Worm (Caenorhabditis elegans): ENCODE measurements around the gene arle-14.

Gene arle-14

DNA sequence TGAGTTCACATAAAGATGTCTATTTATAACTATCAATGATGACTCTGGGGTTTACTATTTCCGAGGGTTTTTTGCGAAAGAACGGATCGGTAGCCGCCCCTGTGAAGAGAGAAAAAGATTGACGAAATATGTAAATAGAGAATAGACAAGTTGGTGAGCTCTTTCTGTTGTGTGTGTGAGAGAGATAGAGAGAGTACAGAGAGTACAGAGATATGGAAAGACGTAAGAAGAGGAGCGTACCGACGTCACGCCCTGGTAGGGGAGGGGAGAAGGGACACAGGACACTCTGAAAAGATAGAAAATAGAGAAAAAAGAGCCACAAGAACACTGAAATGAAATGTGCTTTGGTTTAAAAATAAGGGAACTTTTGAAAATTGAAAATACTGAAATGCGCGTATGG, 4.5 kb upstream of the arle-14 start:
- peak; percentile 31 for TF ChIP-seq ceh-18 (tag; optimal IDR thresholded peaks at IDR 0.05)
- peak; percentile 36 for TF ChIP-seq ets-4 (tag; optimal IDR thresholded peaks at IDR 0.05)
- no peak for TF ChIP-seq pag-3 (tag; optimal IDR thresholded peaks at IDR 0.05; ENCODE audit: borderline replicate concordance)
- peak; percentile 50 for TF ChIP-seq tbx-2 (tag; optimal IDR thresholded peaks at IDR 0.05)
- TF ChIP-seq nhr-232 (tag; optimal IDR thresholded peaks at IDR 0.05), result no peak
- TF ChIP-seq ceh-31 (tag; optimal IDR thresholded peaks at IDR 0.05), result peak; percentile 24
- TF ChIP-seq odd-2 (tag; optimal IDR thresholded peaks at IDR 0.05), result no peak
- peak; percentile 25 for TF ChIP-seq ceh-2 (tag; optimal IDR thresholded peaks at IDR 0.05)
- TF ChIP-seq ceh-34 (tag; optimal IDR thresholded peaks at IDR 0.05), result peak; percentile 29
- TF ChIP-seq pros-1 (tag; optimal IDR thresholded peaks at IDR 0.05), result no peak
- TF ChIP-seq pha-4 (tag; optimal IDR thresholded peaks at IDR 0.05), result no peak
- no peak for TF ChIP-seq mec-3 (tag; optimal IDR thresholded peaks at IDR 0.05; ENCODE audit: borderline replicate concordance)
- no peak for TF ChIP-seq T23F11.4 (GFP tag; optimal IDR thresholded peaks at IDR 0.05)
- no peak for TF ChIP-seq dve-1 (tag; optimal IDR thresholded peaks at IDR 0.05)
- no peak for TF ChIP-seq madf-2 (tag; optimal IDR thresholded peaks at IDR 0.05)
- TF ChIP-seq ceh-14 (tag; optimal IDR thresholded peaks at IDR 0.05), result peak; percentile 20
- TF ChIP-seq hlh-6 (tag; optimal IDR thresholded peaks at IDR 0.05), result no peak
- TF ChIP-seq unc-42 (tag; optimal IDR thresholded peaks at IDR 0.05), result no peak
- TF ChIP-seq ceh-48 (tag; optimal IDR thresholded peaks at IDR 0.05), result no peak
- no peak for TF ChIP-seq unc-3 (GFP tag; conservative IDR thresholded peaks at IDR 0.05)
- no peak for TF ChIP-seq unc-3 (tag; optimal IDR thresholded peaks at IDR 0.05)
- no peak for TF ChIP-seq hlh-13 (GFP tag; optimal IDR thresholded peaks at IDR 0.05)
- peak; percentile 32 for TF ChIP-seq nfya-1 (tag; optimal IDR thresholded peaks at IDR 0.05)
- TF ChIP-seq ahr-1 (tag; optimal IDR thresholded peaks at IDR 0.05), result no peak
- no peak for TF ChIP-seq ceh-45 (GFP tag; IDR thresholded peaks at IDR 0.05)

DNA sequence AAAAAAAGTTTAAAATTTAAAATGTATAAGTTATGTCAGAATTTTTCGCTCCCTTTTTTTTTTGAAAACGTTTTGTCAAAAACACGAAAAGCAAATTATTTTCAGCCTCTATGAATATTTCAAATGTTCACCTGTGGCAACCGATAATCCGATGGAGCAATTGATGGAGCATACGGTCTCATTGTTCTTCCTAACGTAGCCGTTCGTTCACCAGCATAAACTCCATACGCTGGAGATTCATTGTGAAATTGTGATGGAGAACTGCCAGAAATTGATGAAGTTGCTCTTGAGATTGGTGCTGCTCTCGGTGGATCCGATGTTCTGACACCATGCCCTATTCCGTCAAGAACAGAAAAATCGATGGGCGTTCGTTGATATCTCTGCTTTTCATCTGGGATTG, 880 bp upstream of the arle-14 start:
- TF ChIP-seq sox-2 (GFP tag; IDR thresholded peaks at IDR 0.05) (no peak), syd-9 (tag; optimal IDR thresholded peaks at IDR 0.05) (no peak), mec-3 (tag; optimal IDR thresholded peaks at IDR 0.05; ENCODE audit: borderline replicate concordance) (no peak), pros-1 (tag; optimal IDR thresholded peaks at IDR 0.05) (no peak)

DNA sequence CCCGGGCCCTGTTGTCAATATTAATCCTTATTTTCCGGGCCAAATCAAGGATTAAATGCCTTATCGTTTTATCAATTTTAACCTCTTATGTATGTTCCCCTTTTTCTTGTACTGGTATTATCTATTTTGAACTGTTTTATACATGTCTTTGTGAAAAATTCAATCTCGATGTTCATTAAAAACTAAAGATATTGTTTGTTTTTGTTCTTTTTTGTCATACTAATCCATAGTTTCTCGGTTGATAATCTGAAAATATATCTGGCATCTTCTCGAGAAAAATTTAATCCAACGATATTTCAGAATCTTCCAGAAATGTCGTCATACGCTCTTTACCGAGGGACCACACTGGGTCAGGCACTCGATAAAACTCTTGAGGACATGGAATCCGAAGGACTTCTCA, 1.0 kb downstream of the arle-14 start, which contains the start of gene B0336.13:
Gene B0336.13, plus strand, starts transcription at position 301 of the 400 bp plus-strand sequence.
- TF ChIP-seq sdc-2 (tag; optimal IDR thresholded peaks at IDR 0.05), result no peak
- TF ChIP-seq F13H6.1 (tag; optimal IDR thresholded peaks at IDR 0.05), result no peak
- no peak for TF ChIP-seq ceh-31 (tag; optimal IDR thresholded peaks at IDR 0.05)
- no peak for TF ChIP-seq K02D7.2 (tag; optimal IDR thresholded peaks at IDR 0.05)
- no peak for TF ChIP-seq ttx-3 (tag; optimal IDR thresholded peaks at IDR 0.05)
- TF ChIP-seq che-1 (tag; optimal IDR thresholded peaks at IDR 0.05), result no peak
- no peak for TF ChIP-seq hlh-6 (tag; optimal IDR thresholded peaks at IDR 0.05)
- no peak for TF ChIP-seq ahr-1 (tag; optimal IDR thresholded peaks at IDR 0.05)
- no peak for TF ChIP-seq dmd-4 (tag; optimal IDR thresholded peaks at IDR 0.05; ENCODE audit: borderline replicate concordance)
- no peak for TF ChIP-seq unc-3 (GFP tag; conservative IDR thresholded peaks at IDR 0.05)
- no peak for TF ChIP-seq unc-3 (tag; optimal IDR thresholded peaks at IDR 0.05)
- TF ChIP-seq C08G9.2 (tag; optimal IDR thresholded peaks at IDR 0.05), result no peak
- no peak for TF ChIP-seq lin-11 (tag; optimal IDR thresholded peaks at IDR 0.05)
- no peak for TF ChIP-seq ceh-48 (tag; optimal IDR thresholded peaks at IDR 0.05)
- TF ChIP-seq fkh-6 (tag; optimal IDR thresholded peaks at IDR 0.05), result no peak
- TF ChIP-seq ztf-16 (tag; optimal IDR thresholded peaks at IDR 0.05), result no peak
- TF ChIP-seq pha-2 (tag; optimal IDR thresholded peaks at IDR 0.05), result no peak
- TF ChIP-seq elt-4 (tag; optimal IDR thresholded peaks at IDR 0.05), result no peak

Measured in whole organism, late embryonic.